Worm (Caenorhabditis elegans): ENCODE data around the gene nlp-17.
"Not testable (repeated sequence)": the region's sequence is repeated elsewhere in the genome, so short reads cannot be mapped to it uniquely, and the experiment has no call there.

Gene nlp-17

DNA sequence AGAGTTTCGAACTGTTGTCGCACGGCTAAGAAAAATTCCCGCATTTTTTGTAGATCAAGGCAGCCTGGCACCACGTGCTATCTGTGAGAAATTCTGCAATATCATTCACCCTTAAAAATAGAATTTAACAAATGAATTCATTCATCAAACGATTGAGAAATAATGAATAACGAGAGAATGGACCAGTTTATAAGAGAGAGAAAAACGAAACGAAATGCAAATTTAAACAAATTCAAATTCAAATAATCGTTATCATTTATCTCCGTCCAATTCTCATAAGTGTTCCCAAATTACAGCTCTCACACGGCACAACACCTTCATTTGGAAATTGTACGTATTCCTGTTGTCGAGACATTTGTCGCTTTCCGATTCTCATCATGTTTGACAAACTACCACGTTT is 418 bp downstream of the nlp-17 start, which contains the start of gene seld-1:
TSS of gene seld-1 (plus strand) at position 301 of the 400 bp plus-strand sequence.
- TF ChIP-seq F22D6.2 (tag; optimal IDR thresholded peaks at IDR 0.05) = no peak
- no peak for TF ChIP-seq B0019.2 (GFP tag; conservative IDR thresholded peaks at IDR 0.05)
- TF ChIP-seq lin-35 (GFP tag; optimal IDR thresholded peaks at IDR 0.05) = no peak
- no peak for TF ChIP-seq lsy-27 (tag; optimal IDR thresholded peaks at IDR 0.05; ENCODE audit: borderline replicate concordance, insufficient read depth)

DNA sequence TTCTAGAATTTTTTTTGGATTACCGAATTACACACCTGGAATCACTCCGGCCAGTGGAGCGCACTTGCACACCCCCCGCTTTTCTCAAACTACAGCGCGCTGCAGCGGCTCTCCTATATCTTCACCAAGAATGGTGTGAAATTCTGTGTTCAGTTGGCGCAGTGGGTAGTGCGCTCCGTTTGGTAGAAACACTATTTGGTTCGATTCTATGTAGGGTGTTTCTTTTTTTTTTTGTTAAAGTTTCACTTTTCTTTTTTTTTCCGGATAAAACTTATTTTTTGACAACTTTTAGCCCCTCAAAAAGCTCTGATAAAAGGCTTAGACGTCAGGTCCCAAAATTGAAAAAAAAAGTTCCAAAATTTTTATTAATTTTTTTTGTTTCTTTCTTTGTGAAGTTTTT is 1.5 kb downstream of the nlp-17 start:
- TF ChIP-seq hmg-1.2 (GFP tag; IDR thresholded peaks at IDR 0.05) (peak; percentile 24; the same call in 1 of the 2 replicates), rpc-1 (tag; optimal IDR thresholded peaks at IDR 0.05) (peak; percentile 46), attf-6 (GFP tag; IDR thresholded peaks at IDR 0.05) (0 out of 2 replicates have a peak, but pooled peaks have one; percentile 8), B0261.1 (tag; optimal IDR thresholded peaks at IDR 0.05) (peak; percentile 33), tbp1 (GFP tag; optimal IDR thresholded peaks at IDR 0.05) (peak; percentile 65), madf-6 (GFP tag; IDR thresholded peaks at IDR 0.05) (peak; percentile 8; the same call in 1 of the 2 replicates), lin-26 (GFP tag; IDR thresholded peaks at IDR 0.05) (peak; percentile 54; the same call in 1 of the 2 replicates)
- not testable (repeated sequence) for TF ChIP-seq rpc-1 (optimal IDR thresholded peaks at IDR 0.05)

ce11 chrIV:13503365-13504015 is 2.1 kb downstream of the nlp-17 start:
- 0 out of 2 replicates have a peak, but pooled peaks have one; percentile 4 for TF ChIP-seq Y53F4B.3 (GFP tag; IDR thresholded peaks at IDR 0.05)
- peak; percentile 48; the same call in 1 of the 2 replicates for TF ChIP-seq ceh-91 (GFP tag; IDR thresholded peaks at IDR 0.05)
- peak; percentile 54 for TF ChIP-seq D2030.7 (GFP tag; IDR thresholded peaks at IDR 0.05)
- 0 out of 2 replicates have a peak, but pooled peaks have one; percentile 29 for TF ChIP-seq attf-3 (GFP tag; conservative IDR thresholded peaks at IDR 0.05)
- peak; percentile 27 for TF ChIP-seq snpc-1.3 (tag; optimal IDR thresholded peaks at IDR 0.05; ENCODE audit: insufficient read depth)
- TF ChIP-seq ceh-100 (GFP tag; IDR thresholded peaks at IDR 0.05) = peak; percentile 80
- peak; percentile 54 for TF ChIP-seq madf-6 (GFP tag; IDR thresholded peaks at IDR 0.05)
- TF ChIP-seq dpl-1 (GFP tag; optimal IDR thresholded peaks at IDR 0.05) = peak; percentile 16
- TF ChIP-seq lsl-1 (GFP tag; optimal IDR thresholded peaks at IDR 0.05) = peak; percentile 70
- peak; percentile 5; the same call in 1 of the 2 replicates for TF ChIP-seq ztf-28 (GFP tag; IDR thresholded peaks at IDR 0.05)
- peak; percentile 54 for TF ChIP-seq mcd-1 (GFP tag; IDR thresholded peaks at IDR 0.05)
- TF ChIP-seq F49E8.2 (tag; optimal IDR thresholded peaks at IDR 0.05; ENCODE audit: insufficient read depth) = peak; percentile 41
- peak; percentile 37 for TF ChIP-seq attf-6 (GFP tag; IDR thresholded peaks at IDR 0.05)
- TF ChIP-seq rcor-1 (GFP tag; IDR thresholded peaks at IDR 0.05) = 0 out of 2 replicates have a peak, but pooled peaks have one; percentile 10
- 0 out of 2 replicates have a peak, but pooled peaks have one; percentile 12 for TF ChIP-seq ekl-4 (GFP tag; IDR thresholded peaks at IDR 0.05)
- not testable (repeated sequence) for TF ChIP-seq snpc-4 (GFP tag; optimal IDR thresholded peaks at IDR 0.05)
- peak in 2 of 4 experiments; percentile 45 to 48 for TF ChIP-seq snpc-4 (tag; optimal IDR thresholded peaks at IDR 0.05)

ce11 chrIV:13502806-13503363 is 2.7 kb downstream of the nlp-17 start, which contains the start of gene tbc-9:
tbc-9 (minus strand) TSS chrIV:13502856.
- TF ChIP-seq lin-35 (GFP tag; optimal IDR thresholded peaks at IDR 0.05) (no peak), snpc-1.3 (tag; optimal IDR thresholded peaks at IDR 0.05; ENCODE audit: insufficient read depth) (no peak), hlh-12 (tag; optimal IDR thresholded peaks at IDR 0.05) (no peak), ama-1 (optimal IDR thresholded peaks at IDR 0.05) (no peak), ama-1 (GFP tag; optimal IDR thresholded peaks at IDR 0.05) (no peak), sdz-38 (tag; optimal IDR thresholded peaks at IDR 0.05) (no peak)

Measured in whole organism, young adult.